Fruit fly (Drosophila melanogaster): ENCODE data around the gene CG42846.

CG42846 gene

dm6 chr3L:267618-268017, 36.2 kb upstream of the CG42846 start:
- TF ChIP-seq Hr96 (GFP tag; optimal IDR thresholded peaks at IDR 0.05), result no peak
- TF ChIP-seq cic (GFP tag; optimal IDR thresholded peaks at IDR 0.05), result no peak

DNA sequence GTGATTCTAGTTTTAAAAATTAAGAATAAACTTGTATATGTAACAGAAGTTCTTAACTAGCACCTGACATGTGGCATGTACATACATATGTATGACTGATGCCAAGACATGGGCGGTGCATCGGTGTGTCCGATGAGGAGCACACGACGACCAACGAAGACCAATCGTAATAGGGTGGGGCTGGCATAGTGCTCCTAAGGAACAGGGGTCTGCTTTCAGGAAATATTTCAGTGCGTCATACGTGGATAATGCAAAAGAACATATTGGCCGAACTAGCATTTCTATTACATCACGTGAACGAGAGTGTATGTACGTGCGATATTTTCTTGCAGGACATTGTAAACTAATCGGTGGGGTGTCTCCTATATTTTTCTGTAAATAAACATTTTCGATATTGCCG, 35.7 kb upstream of the CG42846 start, which contains the start of gene miple1:
TSS of gene miple1 (plus strand) at position 217 of the 400 bp plus-strand sequence.
- TF ChIP-seq CG12768 (GFP tag; optimal IDR thresholded peaks at IDR 0.05) (no peak), cic (GFP tag; optimal IDR thresholded peaks at IDR 0.05) (no peak), toe (GFP tag; optimal IDR thresholded peaks at IDR 0.05) (no peak), bab1 (GFP tag; optimal IDR thresholded peaks at IDR 0.05) (no peak)

DNA sequence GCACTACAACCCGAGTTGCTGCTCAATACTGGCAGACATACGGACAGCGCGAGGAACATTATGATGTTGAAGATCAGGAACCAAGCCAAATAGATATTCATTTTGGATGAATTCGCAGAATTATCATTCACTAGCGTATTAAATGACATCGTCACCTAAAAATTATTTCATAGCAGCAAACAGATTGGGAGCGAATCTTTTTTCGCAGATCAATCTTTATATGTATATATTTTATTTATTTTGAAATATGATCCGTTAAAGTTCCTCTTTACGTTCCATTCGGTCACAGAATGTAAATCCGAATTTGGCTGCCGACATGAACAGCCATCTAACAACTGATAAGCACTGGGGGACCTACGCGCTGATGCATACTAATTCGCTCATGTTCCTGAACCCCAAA, 34.4 kb upstream of the CG42846 start, which contains the start of gene CG34263:
TSS of gene CG34263 (minus strand) at position 101 of the 400 bp plus-strand sequence.
- no peak for TF ChIP-seq Mnt (GFP tag; optimal IDR thresholded peaks at IDR 0.05)
- no peak for TF ChIP-seq CG5204 (GFP tag; optimal IDR thresholded peaks at IDR 0.05)
- TF ChIP-seq CG1620 (GFP tag; optimal IDR thresholded peaks at IDR 0.05), result no peak
- no peak for TF ChIP-seq CG11617 (GFP tag; optimal IDR thresholded peaks at IDR 0.05)
- no peak for TF ChIP-seq CG7101 (tag; optimal IDR thresholded peaks at IDR 0.05)
- TF ChIP-seq CG7045 (GFP tag; optimal IDR thresholded peaks at IDR 0.05), result no peak
- no peak for TF ChIP-seq toe (GFP tag; optimal IDR thresholded peaks at IDR 0.05)
- TF ChIP-seq ovo (GFP tag; optimal IDR thresholded peaks at IDR 0.05), result no peak
- no peak for TF ChIP-seq Clk (GFP tag; optimal IDR thresholded peaks at IDR 0.05)
- TF ChIP-seq pad (GFP tag; optimal IDR thresholded peaks at IDR 0.05), result no peak
- TF ChIP-seq tj (GFP tag; optimal IDR thresholded peaks at IDR 0.05), result no peak
- no peak for TF ChIP-seq Crg-1 (GFP tag; optimal IDR thresholded peaks at IDR 0.05)
- TF ChIP-seq cic (GFP tag; optimal IDR thresholded peaks at IDR 0.05), result no peak
- TF ChIP-seq CG33017 (tag; optimal IDR thresholded peaks at IDR 0.05), result no peak

DNA sequence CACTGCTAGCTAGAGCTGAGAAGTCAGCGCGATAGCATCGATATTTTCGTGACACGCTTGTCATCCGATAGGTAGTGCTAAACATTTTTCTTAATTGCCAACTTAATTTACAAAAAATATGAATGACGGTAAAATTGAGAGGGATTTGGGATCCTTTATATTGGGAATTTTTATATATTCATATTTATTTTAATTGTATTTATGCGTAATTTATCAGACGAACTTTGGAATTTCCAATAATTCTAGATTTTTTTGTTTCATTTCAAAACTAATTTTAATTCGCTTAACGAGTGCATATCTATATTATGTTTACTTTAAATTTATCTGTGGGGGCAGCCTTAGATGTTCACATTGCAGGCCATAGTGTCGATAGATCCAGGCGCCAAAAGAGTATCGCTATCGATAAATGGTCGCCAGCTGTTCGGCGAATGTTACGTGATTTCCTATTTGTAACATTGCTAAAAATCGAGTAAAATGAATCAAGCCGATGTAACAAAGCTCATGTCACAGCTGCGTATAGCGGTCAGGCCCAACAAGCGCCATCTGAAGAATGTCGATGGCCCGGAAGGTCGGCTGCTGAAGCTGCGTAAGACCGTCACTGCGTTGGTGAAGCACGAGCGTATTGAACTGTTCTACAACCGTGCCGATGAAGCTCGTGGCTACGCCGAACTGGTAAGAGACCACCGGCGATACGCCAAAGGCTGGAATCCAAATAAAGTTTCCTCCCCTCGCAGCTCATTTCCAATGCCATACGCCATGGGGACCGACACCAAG, 33.2 kb upstream of the CG42846 start, which contains the start of the genes Tudor-SN and mRpL17:
TSS of gene Tudor-SN (minus strand) at position 3 of the 774 bp plus-strand sequence.
TSS of gene mRpL17 (plus strand) at position 402 of the 774 bp plus-strand sequence.
- no peak for TF ChIP-seq CG5204 (GFP tag; optimal IDR thresholded peaks at IDR 0.05)
- peak; percentile 17 for TF ChIP-seq Mnt (GFP tag; optimal IDR thresholded peaks at IDR 0.05)
- TF ChIP-seq Crg-1 (GFP tag; optimal IDR thresholded peaks at IDR 0.05), result peak; percentile 20
- TF ChIP-seq CG11617 (GFP tag; optimal IDR thresholded peaks at IDR 0.05), result peak; percentile 69
- TF ChIP-seq CG7045 (GFP tag; optimal IDR thresholded peaks at IDR 0.05), result no peak
- TF ChIP-seq Hr96 (GFP tag; optimal IDR thresholded peaks at IDR 0.05), result peak; percentile 42
- TF ChIP-seq CG14711 (tag; optimal IDR thresholded peaks at IDR 0.05), result no peak
- TF ChIP-seq bab1 (GFP tag; optimal IDR thresholded peaks at IDR 0.05), result peak; percentile 19
- no peak for TF ChIP-seq kay (GFP tag; ENCODE audit: borderline replicate concordance)
- no peak for TF ChIP-seq cic (GFP tag; optimal IDR thresholded peaks at IDR 0.05)
- TF ChIP-seq cnc (optimal IDR thresholded peaks at IDR 0.05), result no peak
- peak; percentile 46 for TF ChIP-seq ovo (GFP tag; optimal IDR thresholded peaks at IDR 0.05)
- no peak for TF ChIP-seq CG12768 (GFP tag; optimal IDR thresholded peaks at IDR 0.05)
- TF ChIP-seq pad (GFP tag; optimal IDR thresholded peaks at IDR 0.05), result peak; percentile 6
- TF ChIP-seq tj (GFP tag; optimal IDR thresholded peaks at IDR 0.05), result peak; percentile 26
- TF ChIP-seq CG7101 (tag; optimal IDR thresholded peaks at IDR 0.05), result peak; percentile 53
- peak; percentile 76 for TF ChIP-seq toe (GFP tag; optimal IDR thresholded peaks at IDR 0.05)
- TF ChIP-seq Clk (GFP tag; optimal IDR thresholded peaks at IDR 0.05), result no peak
- TF ChIP-seq CG1620 (GFP tag; optimal IDR thresholded peaks at IDR 0.05), result peak; percentile 63
- TF ChIP-seq CG33017 (tag; optimal IDR thresholded peaks at IDR 0.05), result no peak

dm6 chr3L:263500-264377, 32.3 kb upstream of the CG42846 start:
- peak; percentile 48 for TF ChIP-seq Mnt (GFP tag; optimal IDR thresholded peaks at IDR 0.05)
- no peak for TF ChIP-seq Crg-1 (GFP tag; optimal IDR thresholded peaks at IDR 0.05)

dm6 chr3L:262724-263177, 31.3 kb upstream of the CG42846 start:
- TF ChIP-seq ovo (GFP tag; optimal IDR thresholded peaks at IDR 0.05) (peak; percentile 79), CG5204 (GFP tag; optimal IDR thresholded peaks at IDR 0.05) (no peak), CG7101 (tag; optimal IDR thresholded peaks at IDR 0.05) (peak; percentile 5), Hr96 (GFP tag; optimal IDR thresholded peaks at IDR 0.05) (peak; percentile 32), toe (GFP tag; optimal IDR thresholded peaks at IDR 0.05) (no peak), kay (GFP tag; ENCODE audit: borderline replicate concordance) (no peak), CG12768 (GFP tag; optimal IDR thresholded peaks at IDR 0.05) (peak; percentile 58), cic (GFP tag; optimal IDR thresholded peaks at IDR 0.05) (no peak), Clk (GFP tag; optimal IDR thresholded peaks at IDR 0.05) (no peak), pad (GFP tag; optimal IDR thresholded peaks at IDR 0.05) (peak; percentile 5), tj (GFP tag; optimal IDR thresholded peaks at IDR 0.05) (peak; percentile 23), Mnt (GFP tag; optimal IDR thresholded peaks at IDR 0.05) (peak; percentile 97), CG1620 (GFP tag; optimal IDR thresholded peaks at IDR 0.05) (peak; percentile 29)

All from whole organism, adult.